Worm (Caenorhabditis elegans) whole organism, L1 larva: Measurements from ENCODE around the gene F26F4.9.

ENCODE experiments used
- C16A3.4 ChIP-seq: fragments of 150-350 bp; optimal IDR thresholded peaks from 2 replicates; lab custom pipeline; 2014; ENCODE audit warnings: missing biosample characterization, missing genetic modification characterization
- C34B4.2 ChIP-seq: sonication (generic microtip); optimal IDR thresholded peaks from 2 replicates; lab custom pipeline; 2017; ENCODE audit warnings: mild to moderate bottlenecking, missing genetic modification characterization, missing compliant biosample characterization
- F16B12.6 ChIP-seq: fragments of 150-350 bp; optimal IDR thresholded peaks from 2 replicates; lab custom pipeline; 2014; ENCODE audit warnings: missing biosample characterization, missing genetic modification characterization
- Y116A8C.19 ChIP-seq: sonication (generic microtip); optimal IDR thresholded peaks from 2 replicates; lab custom pipeline; 2016; ENCODE audit warnings: missing compliant biosample characterization, missing genetic modification characterization, borderline replicate concordance
- alr-1 ChIP-seq: fragments of 200-800 bp; sonication (Bioruptor generic); optimal IDR thresholded peaks from 2 replicates; lab custom pipeline; 2018; ENCODE audit warnings: borderline replicate concordance, mild to moderate bottlenecking, missing genetic modification characterization, missing compliant biosample characterization
- ceh-63 ChIP-seq: fragments of 200-800 bp; sonication (Bioruptor generic); optimal IDR thresholded peaks from 2 replicates; lab custom pipeline; 2018; ENCODE audit warnings: mild to moderate bottlenecking, missing genetic modification characterization, missing compliant biosample characterization
- ceh-82 ChIP-seq, 3 experiments: fragments of 150-350 bp in 1 of 3; sonication (generic microtip) in 2 of 3; optimal IDR thresholded peaks; 2 replicates each; lab custom pipeline; 2014 to 2017; ENCODE audit warnings: missing biosample characterization in 3 of 3, missing genetic modification characterization in 3 of 3
- ces-1 ChIP-seq: fragments of 150-350 bp; optimal IDR thresholded peaks from 2 replicates; lab custom pipeline; 2014; ENCODE audit warnings: missing biosample characterization, missing genetic modification reagents, missing genetic modification characterization
- dpl-1 ChIP-seq, 3 experiments: fragments of 150-350 bp in 2 of 3; sonication (generic microtip) in 1 of 3; optimal IDR thresholded peaks; 2 replicates each; lab custom pipeline; 2014 to 2017; ENCODE audit warnings: missing biosample characterization in 3 of 3, missing genetic modification characterization in 3 of 3, missing genetic modification reagents in 3 of 3
- dsc-1 ChIP-seq: sonication (generic microtip); optimal IDR thresholded peaks from 2 replicates; lab custom pipeline; 2016; ENCODE audit warnings: mild to moderate bottlenecking, missing genetic modification characterization, missing compliant biosample characterization
- efl-1 ChIP-seq, 4 experiments: fragments of 150-350 bp; optimal IDR thresholded peaks in 3 of 4; peaks in 1 of 4; 1 replicate in 1 of 4; 2 replicates in 3 of 4; lab custom pipeline; 2014; ENCODE audit warnings: missing biosample characterization in 2 of 4, missing genetic modification characterization in 2 of 4, missing genetic modification reagents in 2 of 4
- egl-13 ChIP-seq: sonication (generic microtip); optimal IDR thresholded peaks from 2 replicates; lab custom pipeline; 2016; ENCODE audit warnings: missing genotype, missing genetic modification reagents, missing genetic modification characterization, missing compliant biosample characterization
- egl-27 ChIP-seq, 2 experiments: fragments of 150-350 bp in 1 of 2; sonication (generic microtip); optimal IDR thresholded peaks; 3 replicates each; lab custom pipeline; 2017 to 2018; ENCODE audit warnings: missing biosample characterization in 2 of 2, missing genetic modification characterization in 2 of 2, missing genetic modification reagents in 2 of 2
- elt-2 ChIP-seq: sonication (generic microtip); optimal IDR thresholded peaks from 2 replicates; lab custom pipeline; 2016; ENCODE audit warnings: missing genetic modification characterization, mild to moderate bottlenecking, inconsistent platforms, missing compliant biosample characterization, missing genetic modification reagents
- elt-3 ChIP-seq, 6 experiments: fragments of 150-350 bp in 1 of 6; sonication (generic microtip); optimal IDR thresholded peaks; 2 replicates each; lab custom pipeline; 2017 to 2018; ENCODE audit warnings: missing biosample characterization in 6 of 6, missing genetic modification characterization in 6 of 6, inconsistent platforms in 1 of 6
- fkh-10 ChIP-seq: sonication (generic microtip); optimal IDR thresholded peaks from 2 replicates; lab custom pipeline; 2017; ENCODE audit warnings: missing biosample characterization, missing genetic modification reagents, missing genetic modification characterization
- fkh-4 ChIP-seq: sonication (generic microtip); optimal IDR thresholded peaks from 2 replicates; lab custom pipeline; 2016; ENCODE audit warnings: missing compliant biosample characterization, missing genetic modification characterization, borderline replicate concordance
- hlh-17 ChIP-seq: fragments of 200-800 bp; sonication (Bioruptor generic); optimal IDR thresholded peaks from 2 replicates; lab custom pipeline; 2018; ENCODE audit warnings: missing genetic modification characterization, mild to moderate bottlenecking, missing compliant biosample characterization, moderate library complexity, borderline replicate concordance
- hlh-4 ChIP-seq: sonication (generic microtip); optimal IDR thresholded peaks from 2 replicates; lab custom pipeline; 2016; ENCODE audit warnings: mild to moderate bottlenecking, missing genetic modification characterization, missing compliant biosample characterization
- hpl-2 ChIP-seq: fragments of 150-350 bp; optimal IDR thresholded peaks from 2 replicates; lab custom pipeline; 2014; ENCODE audit warnings: missing biosample characterization, missing genetic modification reagents, missing genetic modification characterization
- irx-1 ChIP-seq: sonication (generic microtip); optimal IDR thresholded peaks from 2 replicates; lab custom pipeline; 2016; ENCODE audit warnings: missing genetic modification characterization, missing compliant biosample characterization
- isw-1 ChIP-seq: fragments of 200-800 bp; sonication (Bioruptor generic); IDR thresholded peaks from 2 replicates; pipeline ENCODE4 v1.3.6; 2022; ENCODE audit warnings: missing genetic modification characterization, missing compliant biosample characterization
- lin-13 ChIP-seq: fragments of 150-350 bp; optimal IDR thresholded peaks from 2 replicates; lab custom pipeline; 2014; ENCODE audit warnings: missing biosample characterization, missing genetic modification reagents, missing genetic modification characterization
- lin-14 ChIP-seq: fragments of 200-800 bp; sonication (Bioruptor generic); optimal IDR thresholded peaks from 2 replicates; lab custom pipeline; 2018; ENCODE audit warnings: mild to moderate bottlenecking, missing genetic modification characterization, moderate library complexity, missing compliant biosample characterization
- lin-35 ChIP-seq, 2 experiments: fragments of 150-350 bp; optimal IDR thresholded peaks; 2 replicates each; lab custom pipeline; 2014; ENCODE audit warnings: missing biosample characterization in 2 of 2, missing genetic modification characterization in 2 of 2, missing genetic modification reagents in 2 of 2
- lir-3 ChIP-seq: sonication (generic microtip); optimal IDR thresholded peaks from 2 replicates; lab custom pipeline; 2016; ENCODE audit warnings: mild to moderate bottlenecking, missing genetic modification characterization, moderate library complexity, missing compliant biosample characterization; ENCODE audit not compliant: poor library complexity
- mab-9 ChIP-seq: fragments of 200-800 bp; sonication (Bioruptor generic); IDR thresholded peaks from 2 replicates; pipeline ENCODE4 v1.3.6; 2022; ENCODE audit warnings: missing genetic modification reagents, missing genetic modification characterization, missing compliant biosample characterization
- mef-2 ChIP-seq: fragments of 150-350 bp; optimal IDR thresholded peaks from 2 replicates; lab custom pipeline; 2014; ENCODE audit warnings: missing biosample characterization, missing genetic modification characterization
- mep-1 ChIP-seq: fragments of 150-350 bp; optimal IDR thresholded peaks from 2 replicates; lab custom pipeline; 2014; ENCODE audit warnings: missing biosample characterization, missing genetic modification characterization
- nhr-19 ChIP-seq: fragments of 200-800 bp; sonication (Bioruptor generic); conservative IDR thresholded peaks from 2 replicates; pipeline ENCODE4 v1.3.6; 2022; ENCODE audit warnings: missing genetic modification characterization, missing compliant biosample characterization
- nhr-20 ChIP-seq: sonication (generic microtip); optimal IDR thresholded peaks from 2 replicates; lab custom pipeline; 2016; ENCODE audit warnings: mild to moderate bottlenecking, missing genetic modification characterization, missing compliant biosample characterization
- nhr-28 ChIP-seq: fragments of 150-350 bp; optimal IDR thresholded peaks from 2 replicates; lab custom pipeline; 2014; ENCODE audit warnings: missing biosample characterization, missing genetic modification characterization
- nhr-47 ChIP-seq: sonication (generic microtip); optimal IDR thresholded peaks from 2 replicates; lab custom pipeline; 2016; ENCODE audit warnings: mild to moderate bottlenecking, missing genetic modification characterization, moderate library complexity, missing compliant biosample characterization
- nhr-71 ChIP-seq: sonication (generic microtip); optimal IDR thresholded peaks from 2 replicates; lab custom pipeline; 2016; ENCODE audit warnings: mild to moderate bottlenecking, missing genetic modification characterization, moderate library complexity, missing compliant biosample characterization
- nhr-77 ChIP-seq: fragments of 150-350 bp; optimal IDR thresholded peaks from 2 replicates; lab custom pipeline; 2014; ENCODE audit warnings: missing biosample characterization, missing genetic modification characterization
- nhr-84 ChIP-seq: sonication (generic microtip); optimal IDR thresholded peaks from 2 replicates; lab custom pipeline; 2017; ENCODE audit warnings: missing biosample characterization, missing genetic modification characterization
- nhr-85 ChIP-seq: sonication (generic microtip); peaks from one replicate; lab custom pipeline; 2016; ENCODE audit warnings: missing genetic modification characterization, inconsistent platforms, missing compliant biosample characterization
- nhr-90 ChIP-seq: sonication (generic microtip); optimal IDR thresholded peaks from 2 replicates; lab custom pipeline; 2016; ENCODE audit warnings: mild to moderate bottlenecking, missing genetic modification characterization, missing compliant biosample characterization; ENCODE audit not compliant: poor library complexity
- rnt-1 ChIP-seq: sonication (generic microtip); optimal IDR thresholded peaks from 2 replicates; lab custom pipeline; 2016; ENCODE audit warnings: mild to moderate bottlenecking, missing genetic modification characterization, moderate library complexity, missing compliant biosample characterization
- snpc-4 ChIP-seq: fragments of 150-350 bp; optimal IDR thresholded peaks from 2 replicates; lab custom pipeline; 2014; ENCODE audit warnings: missing biosample characterization, missing genetic modification characterization
- snu-23 ChIP-seq: sonication (generic microtip); optimal IDR thresholded peaks from 2 replicates; lab custom pipeline; 2016; ENCODE audit warnings: missing genetic modification characterization, missing compliant biosample characterization
- sox-4 ChIP-seq: sonication (generic microtip); optimal IDR thresholded peaks from 2 replicates; lab custom pipeline; 2016; ENCODE audit warnings: missing genetic modification characterization, missing compliant biosample characterization
- sup-37 ChIP-seq: fragments of 200-800 bp; sonication (Bioruptor generic); optimal IDR thresholded peaks from 2 replicates; lab custom pipeline; 2018; ENCODE audit warnings: mild to moderate bottlenecking, missing genetic modification characterization, missing compliant biosample characterization
- tbx-2 ChIP-seq: sonication (generic microtip); optimal IDR thresholded peaks from 2 replicates; lab custom pipeline; 2016; ENCODE audit warnings: missing genetic modification characterization, missing compliant biosample characterization
- unc-62 ChIP-seq: fragments of 150-350 bp; optimal IDR thresholded peaks from 2 replicates; lab custom pipeline; 2014; ENCODE audit warnings: missing biosample characterization, missing genetic modification reagents, missing genetic modification characterization
- unc-86 ChIP-seq: sonication (generic microtip); optimal IDR thresholded peaks from 2 replicates; lab custom pipeline; 2016; ENCODE audit warnings: missing genetic modification characterization, missing compliant biosample characterization
- vab-15 ChIP-seq: sonication (generic microtip); optimal IDR thresholded peaks from 2 replicates; lab custom pipeline; 2017; ENCODE audit warnings: missing genotype, mild to moderate bottlenecking, missing genetic modification characterization, missing compliant biosample characterization
- xbp-1 ChIP-seq: sonication (generic microtip); optimal IDR thresholded peaks from 2 replicates; lab custom pipeline; 2016; ENCODE audit warnings: missing genetic modification characterization, missing compliant biosample characterization
- zag-1 ChIP-seq: fragments of 150-350 bp; optimal IDR thresholded peaks from 2 replicates; lab custom pipeline; 2014; ENCODE audit warnings: missing biosample characterization, missing genetic modification characterization
- zip-4 ChIP-seq: fragments of 200-800 bp; sonication (Bioruptor generic); optimal IDR thresholded peaks from 2 replicates; lab custom pipeline; 2018; ENCODE audit warnings: mild to moderate bottlenecking, missing genetic modification characterization, moderate library complexity, missing compliant biosample characterization
- ztf-11 ChIP-seq, 2 experiments: sonication (generic microtip); optimal IDR thresholded peaks; 2 replicates each; lab custom pipeline; 2016 to 2017; ENCODE audit warnings: missing genetic modification characterization in 2 of 2, missing biosample characterization in 1 of 2, missing compliant biosample characterization in 1 of 2

The F26F4.9 gene

ce11 chrIII:4912317-4912716, at the start of gene F26F4.9, which contains the start of gene cee-1:
F26F4.9 (minus strand) TSS chrIII:4912521.
cee-1 (plus strand) TSS chrIII:4912699.
- TF ChIP-seq isw-1 (GFP tag; lab: Robert Waterston, UW) (peak; percentile 35), lir-3 (tag; lab: Kevin White, UChicago) (peak; percentile 93), mef-2 (tag; lab: Kevin White, UChicago) (no peak), alr-1 (tag; lab: Kevin White, UChicago) (no peak), zip-4 (peak; percentile 8), unc-86 (tag; lab: Kevin White, UChicago) (peak; percentile 32), dpl-1 (GFP tag; optimal IDR thresholded peaks at IDR 0.05; lab: Kevin White, UChicago) (peak; percentile 61 to 76 (median 68)), unc-62 (GFP tag; lab: Kevin White, UChicago) (no peak), elt-2 (tag; lab: Kevin White, UChicago) (peak; percentile 44), tbx-2 (tag; lab: Kevin White, UChicago) (peak; percentile 82), F16B12.6 (tag; lab: Kevin White, UChicago) (peak; percentile 40), nhr-19 (GFP tag; lab: Robert Waterston, UW) (peak; percentile 66), ztf-11 (tag; optimal IDR thresholded peaks at IDR 0.05; lab: Kevin White, UChicago) (peak in 1 of 2 experiments; percentile 88), Y116A8C.19 (tag; lab: Kevin White, UChicago) (peak; percentile 73), irx-1 (tag; lab: Kevin White, UChicago) (peak; percentile 86), C16A3.4 (tag; lab: Kevin White, UChicago) (peak; percentile 35), efl-1 (optimal IDR thresholded peaks at IDR 0.05; lab: Kevin White, UChicago) (peak; percentile 63 to 79), efl-1 (GFP tag; optimal IDR thresholded peaks at IDR 0.05 in 1 of 2; lab: Kevin White, UChicago) (peak; percentile 78 to 96), snpc-4 (tag; lab: Kevin White, UChicago) (no peak), nhr-90 (tag; lab: Kevin White, UChicago) (peak; percentile 84), ces-1 (GFP tag; lab: Kevin White, UChicago) (no peak), C34B4.2 (tag; lab: Kevin White, UChicago) (no peak), nhr-71 (tag; lab: Kevin White, UChicago) (peak; percentile 84), lin-13 (GFP tag; lab: Kevin White, UChicago) (peak; percentile 21), rnt-1 (tag; lab: Kevin White, UChicago) (peak; percentile 96), nhr-28 (tag; lab: Kevin White, UChicago) (no peak), xbp-1 (tag; lab: Kevin White, UChicago) (peak; percentile 78), sox-4 (tag; lab: Kevin White, UChicago) (peak; percentile 87), sup-37 (GFP tag; lab: Kevin White, UChicago) (no peak), zag-1 (no peak), nhr-47 (tag; lab: Kevin White, UChicago) (peak; percentile 82), vab-15 (tag; lab: Kevin White, UChicago) (no peak), lin-35 (GFP tag; optimal IDR thresholded peaks at IDR 0.05; lab: Kevin White, UChicago) (peak; percentile 67 to 75), nhr-77 (tag; lab: Kevin White, UChicago) (no peak), ceh-82 (tag; optimal IDR thresholded peaks at IDR 0.05; lab: Kevin White, UChicago) (peak in 2 of 3 experiments; percentile 19 to 47), nhr-20 (tag; lab: Kevin White, UChicago) (peak; percentile 74), mab-9 (no peak; the same call in 1 of the 2 replicates), nhr-84 (tag; lab: Kevin White, UChicago) (no peak), lin-14 (peak; percentile 71), dsc-1 (tag; lab: Kevin White, UChicago) (peak; percentile 84), nhr-85 (tag; lab: Kevin White, UChicago) (peak; percentile 82), hlh-17 (GFP tag; lab: Kevin White, UChicago) (no peak), elt-3 (tag; optimal IDR thresholded peaks at IDR 0.05; lab: Kevin White, UChicago) (peak in 1 of 6 experiments; percentile 14), egl-27 (tag; optimal IDR thresholded peaks at IDR 0.05; lab: Kevin White, UChicago) (no peak), mep-1 (peak; percentile 84), hlh-4 (tag; lab: Kevin White, UChicago) (peak; percentile 22), egl-13 (tag; lab: Kevin White, UChicago) (peak; percentile 75), snu-23 (peak; percentile 75), fkh-4 (tag; lab: Kevin White, UChicago) (peak; percentile 91), fkh-10 (GFP tag; lab: Kevin White, UChicago) (no peak), ceh-63 (no peak), hpl-2 (GFP tag; lab: Kevin White, UChicago) (no peak)
